Worm (Caenorhabditis elegans) whole organism, L3 larva: ENCODE data around the gene rps-14.
A peak's percentile ranks its signal among the peaks of the same experiment; 100 is the strongest.

Source experiments
- aly-2 ChIP-seq: fragments of 150-350 bp; optimal IDR thresholded peaks from 2 replicates; lab custom pipeline; 2014; ENCODE audit warnings: missing biosample characterization, missing genetic modification characterization
- ama-1 ChIP-seq: fragments of 150-350 bp; optimal IDR thresholded peaks from 2 replicates; lab custom pipeline; 2018
- ceh-16 ChIP-seq: sonication (generic microtip); optimal IDR thresholded peaks from 2 replicates; lab custom pipeline; 2017; ENCODE audit warnings: missing biosample characterization, missing genetic modification characterization
- ceh-28 ChIP-seq: fragments of 150-350 bp; optimal IDR thresholded peaks from 2 replicates; lab custom pipeline; 2014; ENCODE audit warnings: missing biosample characterization, missing genetic modification reagents, missing genetic modification characterization
- ceh-82 ChIP-seq: fragments of 150-350 bp; optimal IDR thresholded peaks from 2 replicates; lab custom pipeline; 2014; ENCODE audit warnings: missing biosample characterization, missing genetic modification characterization
- ceh-9 ChIP-seq: sonication (generic microtip); optimal IDR thresholded peaks from 2 replicates; lab custom pipeline; 2018; ENCODE audit warnings: missing biosample characterization, missing genetic modification characterization
- daf-12 ChIP-seq: fragments of 150-350 bp; optimal IDR thresholded peaks from 2 replicates; lab custom pipeline; 2014; ENCODE audit warnings: missing biosample characterization, missing genetic modification reagents, missing genetic modification characterization
- egl-27 ChIP-seq: sonication (generic microtip); optimal IDR thresholded peaks from 4 replicates; lab custom pipeline; 2017; ENCODE audit warnings: missing biosample characterization, missing genetic modification reagents, missing genetic modification characterization
- egl-5 ChIP-seq: fragments of 150-350 bp; optimal IDR thresholded peaks from 2 replicates; lab custom pipeline; 2017; ENCODE audit warnings: missing biosample characterization, missing genetic modification reagents, missing genetic modification characterization, inconsistent platforms
- elt-1 ChIP-seq: fragments of 150-350 bp; optimal IDR thresholded peaks from 2 replicates; lab custom pipeline; 2014; ENCODE audit warnings: missing biosample characterization, missing genetic modification characterization
- elt-2 ChIP-seq: sonication (generic microtip); optimal IDR thresholded peaks from 2 replicates; lab custom pipeline; 2016; ENCODE audit warnings: missing genetic modification reagents, mild to moderate bottlenecking, missing genetic modification characterization, missing compliant biosample characterization
- elt-3 ChIP-seq, 3 experiments: fragments of 150-350 bp in 1 of 3; sonication (generic microtip) in 2 of 3; optimal IDR thresholded peaks; 2 replicates in 2 of 3; 4 replicates in 1 of 3; lab custom pipeline; 2014 to 2017; ENCODE audit warnings: missing biosample characterization in 3 of 3, missing genetic modification characterization in 3 of 3
- eor-1 ChIP-seq, 2 experiments: fragments of 150-350 bp; optimal IDR thresholded peaks; 2 replicates each; lab custom pipeline; 2014 to 2018; ENCODE audit warnings: missing biosample characterization in 2 of 2, missing genetic modification characterization in 2 of 2
- fkh-10 ChIP-seq: sonication (generic microtip); optimal IDR thresholded peaks from 2 replicates; lab custom pipeline; 2017; ENCODE audit warnings: missing biosample characterization, missing genetic modification reagents, missing genetic modification characterization
- fos-1 ChIP-seq: fragments of 150-350 bp; optimal IDR thresholded peaks from 2 replicates; lab custom pipeline; 2014; ENCODE audit warnings: missing biosample characterization, missing genetic modification characterization
- hmg-11 ChIP-seq: sonication (generic microtip); optimal IDR thresholded peaks from 2 replicates; lab custom pipeline; 2016; ENCODE audit warnings: missing genetic modification characterization, missing compliant biosample characterization
- lin-15B ChIP-seq: fragments of 150-350 bp; optimal IDR thresholded peaks from 2 replicates; lab custom pipeline; 2014; ENCODE audit warnings: missing biosample characterization, missing genetic modification characterization
- lin-39 ChIP-seq: fragments of 150-350 bp; optimal IDR thresholded peaks from 2 replicates; lab custom pipeline; 2018; ENCODE audit warnings: missing biosample characterization, missing genetic modification reagents, missing genetic modification characterization
- lsy-12 ChIP-seq: sonication (generic microtip); optimal IDR thresholded peaks from 2 replicates; lab custom pipeline; 2016; ENCODE audit warnings: mild to moderate bottlenecking, missing genetic modification characterization, missing compliant biosample characterization
- mdl-1 ChIP-seq: fragments of 150-350 bp; optimal IDR thresholded peaks from 2 replicates; lab custom pipeline; 2014; ENCODE audit warnings: missing biosample characterization, missing genetic modification characterization
- mml-1 ChIP-seq: fragments of 150-350 bp; sonication (generic microtip); optimal IDR thresholded peaks from 3 replicates; lab custom pipeline; 2014; ENCODE audit warnings: missing biosample characterization, missing genetic modification characterization
- nfya-1 ChIP-seq: sonication (generic microtip); optimal IDR thresholded peaks from 2 replicates; lab custom pipeline; 2017; ENCODE audit warnings: missing genetic modification characterization, mild to moderate bottlenecking, missing compliant biosample characterization, antibody characterized with exemption, moderate library complexity; ENCODE audit not compliant: insufficient read depth
- nhr-12 ChIP-seq: fragments of 150-350 bp; optimal IDR thresholded peaks from 2 replicates; lab custom pipeline; 2014; ENCODE audit warnings: missing biosample characterization, missing genetic modification characterization
- nhr-23 ChIP-seq: fragments of 150-350 bp; optimal IDR thresholded peaks from 2 replicates; lab custom pipeline; 2014; ENCODE audit warnings: missing biosample characterization, missing genetic modification reagents, missing genetic modification characterization
- nhr-237 ChIP-seq: fragments of 150-350 bp; optimal IDR thresholded peaks from 2 replicates; lab custom pipeline; 2014; ENCODE audit warnings: missing biosample characterization, missing genetic modification characterization
- nhr-25 ChIP-seq: sonication (generic microtip); optimal IDR thresholded peaks from 2 replicates; lab custom pipeline; 2017; ENCODE audit warnings: missing biosample characterization, missing genetic modification characterization
- nhr-28 ChIP-seq: fragments of 150-350 bp; optimal IDR thresholded peaks from 2 replicates; lab custom pipeline; 2014; ENCODE audit warnings: missing biosample characterization, missing genetic modification characterization
- nhr-43 ChIP-seq: sonication (generic microtip); optimal IDR thresholded peaks from 2 replicates; lab custom pipeline; 2016; ENCODE audit warnings: mild to moderate bottlenecking, missing genetic modification characterization, missing compliant biosample characterization; ENCODE audit not compliant: poor library complexity, severe bottlenecking
- nhr-67 ChIP-seq: fragments of 150-350 bp; optimal IDR thresholded peaks from 2 replicates; lab custom pipeline; 2014; ENCODE audit warnings: missing biosample characterization, missing genetic modification characterization
- nhr-76 ChIP-seq: fragments of 150-350 bp; sonication (generic microtip); optimal IDR thresholded peaks from 5 replicates; lab custom pipeline; 2014; ENCODE audit warnings: missing biosample characterization, missing genetic modification characterization
- nhr-77 ChIP-seq: fragments of 150-350 bp; optimal IDR thresholded peaks from 2 replicates; lab custom pipeline; 2014; ENCODE audit warnings: missing biosample characterization, missing genetic modification characterization
- pha-4 ChIP-seq: fragments of 150-350 bp; optimal IDR thresholded peaks from 2 replicates; lab custom pipeline; 2014; ENCODE audit warnings: missing biosample characterization, missing genetic modification reagents, missing genetic modification characterization
- pqm-1 ChIP-seq: fragments of 150-350 bp; optimal IDR thresholded peaks from 2 replicates; lab custom pipeline; 2017; ENCODE audit warnings: missing biosample characterization, missing genetic modification characterization, inconsistent platforms
- sea-2 ChIP-seq: fragments of 150-350 bp; sonication (generic microtip); optimal IDR thresholded peaks from 4 replicates; lab custom pipeline; 2014; ENCODE audit warnings: missing biosample characterization, missing genetic modification reagents, missing genetic modification characterization
- skn-1 ChIP-seq: fragments of 150-350 bp; optimal IDR thresholded peaks from 2 replicates; lab custom pipeline; 2014; ENCODE audit warnings: missing biosample characterization, missing genetic modification characterization
- snpc-4 ChIP-seq: fragments of 150-350 bp; optimal IDR thresholded peaks from 2 replicates; lab custom pipeline; 2014; ENCODE audit warnings: missing biosample characterization, missing genetic modification characterization
- tbx-2 ChIP-seq: sonication (generic microtip); optimal IDR thresholded peaks from 2 replicates; lab custom pipeline; 2016; ENCODE audit warnings: mild to moderate bottlenecking, missing genetic modification characterization, missing compliant biosample characterization
- unc-62 ChIP-seq: fragments of 150-350 bp; sonication (generic microtip); optimal IDR thresholded peaks from 4 replicates; lab custom pipeline; 2014; ENCODE audit warnings: missing biosample characterization, missing genetic modification reagents, missing genetic modification characterization
- zag-1 ChIP-seq: fragments of 150-350 bp; optimal IDR thresholded peaks from 2 replicates; lab custom pipeline; 2014; ENCODE audit warnings: missing biosample characterization, missing genetic modification characterization
- ztf-11 ChIP-seq: fragments of 150-350 bp; optimal IDR thresholded peaks from 2 replicates; lab custom pipeline; 2014; ENCODE audit warnings: missing biosample characterization, missing genetic modification characterization
- ztf-4 ChIP-seq: fragments of 150-350 bp; optimal IDR thresholded peaks from 2 replicates; lab custom pipeline; 2014; ENCODE audit warnings: missing biosample characterization, missing genetic modification characterization

The rps-14 gene

ce11 chrIII:7189581-7190128 is 10.3 kb upstream of the rps-14 start, which contains the start of gene rps-21 (continued):
- peak; percentile 90 for TF ChIP-seq nfya-1
- TF ChIP-seq nhr-28 (tag; lab: Kevin White, UChicago), result no peak
- TF ChIP-seq nhr-76, result no peak
- TF ChIP-seq pqm-1 (tag; lab: Kevin White, UChicago), result peak; percentile 49
- TF ChIP-seq mdl-1 (tag; lab: Kevin White, UChicago), result no peak
- TF ChIP-seq skn-1, result peak; percentile 54
- TF ChIP-seq fos-1, result no peak
- TF ChIP-seq ceh-82 (tag; lab: Kevin White, UChicago), result peak; percentile 26
- TF ChIP-seq lsy-12, result no peak
- no peak for TF ChIP-seq sea-2
- TF ChIP-seq egl-27 (tag; lab: Kevin White, UChicago), result peak; percentile 65
- peak; percentile 62 for TF ChIP-seq elt-2 (tag; lab: Kevin White, UChicago)
- TF ChIP-seq eor-1 (tag; optimal IDR thresholded peaks at IDR 0.05; lab: Kevin White, UChicago), result no peak

DNA sequence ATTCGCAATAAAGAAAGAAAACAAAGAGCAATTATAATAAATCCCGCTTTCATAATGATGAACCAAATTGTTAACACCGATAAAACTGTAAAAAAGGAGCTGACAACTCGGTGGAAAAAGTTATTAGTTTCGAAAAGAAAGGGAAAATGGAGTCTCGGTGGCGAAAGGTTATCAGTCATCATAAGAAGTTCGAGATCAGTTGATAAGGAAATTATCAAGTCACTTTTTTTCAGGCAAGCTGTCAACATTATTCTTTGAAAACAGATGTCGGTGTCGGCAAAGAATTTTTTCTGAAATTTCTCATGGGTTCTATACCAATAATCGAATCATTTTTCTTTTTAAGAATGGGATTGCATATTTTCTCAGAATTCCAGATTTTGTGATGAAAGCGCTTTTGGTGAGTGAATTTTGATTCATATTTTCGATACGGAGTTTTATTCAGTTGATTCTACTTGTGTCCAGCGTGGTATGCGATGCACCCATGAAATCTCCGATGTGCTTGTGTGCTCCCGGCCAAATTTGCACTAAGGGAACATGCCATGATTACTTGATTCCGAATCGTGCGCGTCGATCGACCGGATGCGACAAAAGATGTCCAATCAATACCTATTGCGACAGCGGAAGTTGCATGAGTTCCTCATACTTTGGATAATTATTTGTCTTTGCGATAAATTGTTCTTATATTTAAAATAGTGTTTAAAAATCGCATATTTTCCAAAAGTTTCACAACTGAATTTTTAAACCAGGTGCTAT is 9.1 kb upstream of the rps-14 start, which contains the start of the genes F37C12.21 and F37C12.10:
Gene F37C12.21, plus strand, starts transcription at position 58 of the 753 bp plus-strand sequence.
Gene F37C12.10, minus strand, starts transcription at position 85 of the 753 bp plus-strand sequence.
- TF ChIP-seq nhr-28 (tag; lab: Kevin White, UChicago) (no peak), elt-1 (no peak), nhr-67 (no peak), hmg-11 (tag; lab: Kevin White, UChicago) (no peak), pha-4 (peak; percentile 4), egl-5 (tag; lab: Kevin White, UChicago) (no peak), nhr-12 (tag; lab: Kevin White, UChicago) (no peak), zag-1 (no peak), ceh-9 (tag; lab: Kevin White, UChicago) (no peak), elt-2 (tag; lab: Kevin White, UChicago) (peak; percentile 77), ceh-28 (tag; lab: Kevin White, UChicago) (no peak), unc-62 (GFP tag; lab: Kevin White, UChicago) (no peak), nhr-23 (tag; lab: Kevin White, UChicago) (no peak), lsy-12 (no peak), tbx-2 (tag; lab: Kevin White, UChicago) (no peak), pqm-1 (tag; lab: Kevin White, UChicago) (peak; percentile 33), eor-1 (tag; optimal IDR thresholded peaks at IDR 0.05; lab: Kevin White, UChicago) (no peak)

- TF ChIP-seq ztf-11 (tag; lab: Kevin White, UChicago) (no peak), nhr-67 (no peak), zag-1 (no peak), fos-1 (no peak), lin-39 (tag; lab: Kevin White, UChicago) (no peak), lin-15B (tag; lab: Kevin White, UChicago) (no peak), pha-4 (no peak), nhr-237 (tag; lab: Kevin White, UChicago) (no peak), sea-2 (no peak), fkh-10 (GFP tag; lab: Kevin White, UChicago) (no peak), nfya-1 (no peak), lsy-12 (no peak), skn-1 (no peak), ztf-4 (tag; lab: Kevin White, UChicago) (no peak), ama-1 (lab: Kevin White, UChicago) (no peak)
Observed at ce11 chrIII:7185473-7185872, 6.1 kb upstream of the rps-14 start, which contains the start of gene F37C12.14. Gene F37C12.14 (minus strand): TSS chrIII:7185573.

- TF ChIP-seq lsy-12 (no peak), fos-1 (no peak), daf-12 (no peak), pqm-1 (tag; lab: Kevin White, UChicago) (peak; percentile 16), eor-1 (tag; optimal IDR thresholded peaks at IDR 0.05; lab: Kevin White, UChicago) (no peak), unc-62 (GFP tag; lab: Kevin White, UChicago) (no peak), lin-15B (tag; lab: Kevin White, UChicago) (peak; percentile 84), mml-1 (tag; lab: Kevin White, UChicago) (no peak), ama-1 (lab: Kevin White, UChicago) (no peak), elt-3 (tag; optimal IDR thresholded peaks at IDR 0.05; lab: Kevin White, UChicago) (no peak), nhr-23 (tag; lab: Kevin White, UChicago) (peak; percentile 70), snpc-4 (peak; percentile 39), aly-2 (no peak), ztf-4 (tag; lab: Kevin White, UChicago) (no peak), nfya-1 (peak; percentile 69), nhr-25 (peak; percentile 63), elt-1 (no peak), nhr-77 (tag; lab: Kevin White, UChicago) (no peak), elt-2 (tag; lab: Kevin White, UChicago) (peak; percentile 24), ceh-16 (tag; lab: Kevin White, UChicago) (no peak), hmg-11 (tag; lab: Kevin White, UChicago) (peak; percentile 37), nhr-12 (tag; lab: Kevin White, UChicago) (no peak), pha-4 (peak; percentile 95), tbx-2 (tag; lab: Kevin White, UChicago) (no peak), nhr-43 (tag; lab: Kevin White, UChicago) (peak; percentile 60), ceh-9 (tag; lab: Kevin White, UChicago) (no peak), lin-39 (tag; lab: Kevin White, UChicago) (no peak), egl-5 (tag; lab: Kevin White, UChicago) (no peak), ceh-28 (tag; lab: Kevin White, UChicago) (peak; percentile 18), egl-27 (tag; lab: Kevin White, UChicago) (peak; percentile 1)
Observed at ce11 chrIII:7184022-7184421, 4.6 kb upstream of the rps-14 start, which contains the start of gene yju-2. Gene yju-2 (plus strand): TSS chrIII:7184336.
